Fruit fly (Drosophila melanogaster): ENCODE measurements around the gene CG44362.

CG44362 gene

dm6 chr3L:11406535-11407201 lies 9.3 kb downstream of the CG44362 start (continued):
- no peak for TF ChIP-seq esn (GFP tag; optimal IDR thresholded peaks at IDR 0.05)
- TF ChIP-seq CG6808 (GFP tag; optimal IDR thresholded peaks at IDR 0.05), result no peak
- TF ChIP-seq CG32006 (GFP tag; optimal IDR thresholded peaks at IDR 0.05), result no peak
- TF ChIP-seq Eip78C (GFP tag), result peak; percentile 32

- TF ChIP-seq CG6792 (GFP tag; optimal IDR thresholded peaks at IDR 0.05) (peak; percentile 27), dac (GFP tag; optimal IDR thresholded peaks at IDR 0.05) (no peak), Met (GFP tag; optimal IDR thresholded peaks at IDR 0.05) (peak; percentile 58), fkh (GFP tag; optimal IDR thresholded peaks at IDR 0.05) (no peak), CG11294 (GFP tag; IDR thresholded peaks at IDR 0.05) (no peak), CG34406 (GFP tag; optimal IDR thresholded peaks at IDR 0.05) (peak; percentile 41), CG15336 (GFP tag; IDR thresholded peaks at IDR 0.05) (no peak), Sox102F (GFP tag; optimal IDR thresholded peaks at IDR 0.05) (peak; percentile 53), CG16779 (tag; optimal IDR thresholded peaks at IDR 0.05) (no peak), Eip75B (GFP tag; optimal IDR thresholded peaks at IDR 0.05) (peak; percentile 14), achi (GFP tag; optimal IDR thresholded peaks at IDR 0.05) (peak; percentile 15), Hr4 (GFP tag; optimal IDR thresholded peaks at IDR 0.05) (no peak), Eip93F (GFP tag; optimal IDR thresholded peaks at IDR 0.05) (no peak), pdm3 (GFP tag; optimal IDR thresholded peaks at IDR 0.05) (peak; percentile 34), spab (GFP tag; optimal IDR thresholded peaks at IDR 0.05) (no peak), CG10669 (GFP tag; optimal IDR thresholded peaks at IDR 0.05) (peak; percentile 2), CG6808 (GFP tag; optimal IDR thresholded peaks at IDR 0.05) (no peak), CG8632 (GFP tag; optimal IDR thresholded peaks at IDR 0.05) (peak; percentile 42), CG10631 (GFP tag; optimal IDR thresholded peaks at IDR 0.05) (peak; percentile 55), Hr38 (GFP tag; optimal IDR thresholded peaks at IDR 0.05) (no peak), Ets21C (GFP tag; optimal IDR thresholded peaks at IDR 0.05) (peak; percentile 15), CG6163 (GFP tag; IDR thresholded peaks at IDR 0.05) (no peak; the same call in 2 of the 3 replicates), Eip78C (GFP tag) (peak; percentile 75), Gug (GFP tag; IDR thresholded peaks at IDR 0.05) (no peak), Lpt (GFP tag; optimal IDR thresholded peaks at IDR 0.05) (no peak), Smox (GFP tag; optimal IDR thresholded peaks at IDR 0.05) (peak; percentile 56), Blimp-1 (GFP tag; optimal IDR thresholded peaks at IDR 0.05) (no peak), ss (GFP tag; optimal IDR thresholded peaks at IDR 0.05) (no peak), cyc (GFP tag; optimal IDR thresholded peaks at IDR 0.05) (no peak), CG4318 (GFP tag; optimal IDR thresholded peaks at IDR 0.05) (no peak), CG1621 (tag; optimal IDR thresholded peaks at IDR 0.05) (no peak), Ets96B (tag; optimal IDR thresholded peaks at IDR 0.05) (peak; percentile 29), CG9139 (GFP tag; optimal IDR thresholded peaks at IDR 0.05) (no peak), topi (GFP tag; optimal IDR thresholded peaks at IDR 0.05) (peak; percentile 3), fd85E (GFP tag; optimal IDR thresholded peaks at IDR 0.05) (no peak), CG7368 (GFP tag; optimal IDR thresholded peaks at IDR 0.05) (no peak), acj6 (GFP tag; optimal IDR thresholded peaks at IDR 0.05) (peak; percentile 48), Sox14 (GFP tag; optimal IDR thresholded peaks at IDR 0.05) (no peak), vri (GFP tag; optimal IDR thresholded peaks at IDR 0.05) (peak; percentile 32), Sox15 (GFP tag; optimal IDR thresholded peaks at IDR 0.05) (peak; percentile 6), net (GFP tag; optimal IDR thresholded peaks at IDR 0.05) (no peak), esn (GFP tag; optimal IDR thresholded peaks at IDR 0.05) (peak; percentile 64), CG3032 (tag; optimal IDR thresholded peaks at IDR 0.05) (peak; percentile 4), CG11762 (GFP tag; optimal IDR thresholded peaks at IDR 0.05; ENCODE audit: insufficient read depth) (no peak), eg (GFP tag; IDR thresholded peaks at IDR 0.05) (no peak), Hr39 (GFP tag; optimal IDR thresholded peaks at IDR 0.05) (peak; percentile 34), fd59A (GFP tag; optimal IDR thresholded peaks at IDR 0.05) (peak; percentile 25)
Measured at dm6 chr3L:11407202-11407829, 10.0 kb downstream of the CG44362 start.
